Worm (Caenorhabditis elegans): Measurements from ENCODE around the gene sdz-1.

sdz-1 gene

DNA sequence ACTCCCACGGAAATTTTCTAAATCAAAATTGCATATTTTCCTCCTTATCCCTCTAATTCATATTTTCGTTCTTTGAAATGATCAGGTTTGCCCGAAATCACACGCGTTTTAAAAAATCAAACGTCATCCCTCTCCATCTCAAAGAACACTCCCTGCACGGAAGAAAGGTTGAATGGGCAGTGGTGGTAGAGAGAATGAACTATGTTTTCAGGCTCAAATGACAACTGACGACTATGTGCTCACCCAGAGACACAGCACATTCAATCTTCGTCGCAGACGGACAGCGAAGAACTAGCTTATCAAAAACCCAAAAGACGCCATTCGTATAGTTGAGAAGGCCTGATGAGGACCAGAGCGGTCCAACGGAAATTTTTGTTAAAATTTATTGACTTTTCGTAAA lies 39.6 kb upstream of the sdz-1 start (continued):
- TF ChIP-seq blmp-1 (tag; optimal IDR thresholded peaks at IDR 0.05) (no peak), unc-130 (tag; optimal IDR thresholded peaks at IDR 0.05) (no peak), swsn-7 (tag; optimal IDR thresholded peaks at IDR 0.05) (no peak), ztf-11 (tag; optimal IDR thresholded peaks at IDR 0.05) (no peak), efl-1 (optimal IDR thresholded peaks at IDR 0.05) (peak in 1 of 2 experiments; percentile 10), efl-1 (GFP tag; optimal IDR thresholded peaks at IDR 0.05 in 1 of 2) (peak; percentile 3 to 84)

DNA sequence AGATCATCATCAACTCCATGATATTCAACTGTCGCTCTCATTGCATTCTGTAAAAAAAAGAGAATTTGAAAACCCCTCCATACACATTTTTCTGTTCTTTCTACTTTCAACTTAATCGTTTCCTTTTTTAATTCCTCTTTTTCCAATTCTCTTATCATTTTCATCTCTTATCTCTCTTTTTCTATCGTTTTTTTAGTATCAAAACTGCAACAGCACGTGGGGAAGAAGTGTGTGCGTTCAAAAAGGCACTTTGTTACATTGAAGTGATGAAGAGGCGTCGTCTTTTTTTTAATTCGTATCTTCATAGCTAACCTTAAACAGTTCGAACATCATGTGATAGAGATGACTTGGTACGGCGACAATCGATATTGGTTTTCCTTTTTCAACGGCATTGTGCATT lies 39.0 kb upstream of the sdz-1 start:
- TF ChIP-seq aha-1 (tag; optimal IDR thresholded peaks at IDR 0.05) (no peak), pag-3 (tag; optimal IDR thresholded peaks at IDR 0.05; ENCODE audit: borderline replicate concordance, insufficient read depth) (no peak), dpl-1 (GFP tag; optimal IDR thresholded peaks at IDR 0.05) (peak in 2 of 3 experiments; percentile 24 to 50), elt-3 (tag; optimal IDR thresholded peaks at IDR 0.05) (peak in 5 of 6 experiments; percentile 24 to 98 (median 76)), nhr-84 (tag; optimal IDR thresholded peaks at IDR 0.05) (no peak), unc-130 (tag; optimal IDR thresholded peaks at IDR 0.05) (peak; percentile 11), lsy-2 (tag; optimal IDR thresholded peaks at IDR 0.05) (peak in 1 of 2 experiments; percentile 43), snu-23 (GFP tag; optimal IDR thresholded peaks at IDR 0.05) (peak; percentile 70), unc-86 (tag; optimal IDR thresholded peaks at IDR 0.05) (no peak), nhr-77 (tag; optimal IDR thresholded peaks at IDR 0.05) (no peak), tbx-2 (tag; optimal IDR thresholded peaks at IDR 0.05) (peak; percentile 31), nhr-19 (GFP tag; conservative IDR thresholded peaks at IDR 0.05) (peak; percentile 30; the same call in 1 of the 2 replicates), sox-4 (tag; optimal IDR thresholded peaks at IDR 0.05) (no peak), efl-1 (optimal IDR thresholded peaks at IDR 0.05) (peak in 1 of 2 experiments; percentile 39), efl-1 (GFP tag; optimal IDR thresholded peaks at IDR 0.05 in 1 of 2) (peak; percentile 23 to 93), nhr-47 (tag; optimal IDR thresholded peaks at IDR 0.05) (peak; percentile 10), mep-1 (tag; optimal IDR thresholded peaks at IDR 0.05) (peak; percentile 5), nhr-71 (tag; optimal IDR thresholded peaks at IDR 0.05) (peak; percentile 64), lin-14 (GFP tag; optimal IDR thresholded peaks at IDR 0.05) (peak; percentile 86), elt-2 (tag; optimal IDR thresholded peaks at IDR 0.05) (peak; percentile 82), nhr-20 (tag; optimal IDR thresholded peaks at IDR 0.05) (peak; percentile 72), pqm-1 (tag; optimal IDR thresholded peaks at IDR 0.05) (peak; percentile 10), mdl-1 (tag; optimal IDR thresholded peaks at IDR 0.05) (peak in 1 of 2 experiments; percentile 84), Y116A8C.19 (tag; optimal IDR thresholded peaks at IDR 0.05; ENCODE audit: borderline replicate concordance) (no peak), lin-35 (GFP tag; optimal IDR thresholded peaks at IDR 0.05) (peak in 1 of 2 experiments; percentile 77), jun-1 (tag; optimal IDR thresholded peaks at IDR 0.05) (peak; percentile 28), unc-98 (GFP tag; IDR thresholded peaks at IDR 0.05) (no peak), nhr-90 (tag; optimal IDR thresholded peaks at IDR 0.05; ENCODE audit: poor library complexity) (peak; percentile 54), nhr-85 (tag) (peak; percentile 90), blmp-1 (tag; optimal IDR thresholded peaks at IDR 0.05) (peak; percentile 74)

ce11 chrIII:8738289-8738688 lies 38.1 kb upstream of the sdz-1 start:
- TF ChIP-seq nhr-77 (tag; optimal IDR thresholded peaks at IDR 0.05) (no peak), mep-1 (tag; optimal IDR thresholded peaks at IDR 0.05) (no peak), elt-2 (tag; optimal IDR thresholded peaks at IDR 0.05) (no peak), efl-1 (optimal IDR thresholded peaks at IDR 0.05) (no peak), efl-1 (GFP tag; optimal IDR thresholded peaks at IDR 0.05 in 1 of 2) (peak in 1 of 2 experiments; percentile 91), nhr-19 (GFP tag; conservative IDR thresholded peaks at IDR 0.05) (no peak)

ce11 chrIII:8737391-8737790 lies 37.3 kb upstream of the sdz-1 start:
- no peak for TF ChIP-seq nhr-77 (tag; optimal IDR thresholded peaks at IDR 0.05)
- TF ChIP-seq efl-1 (optimal IDR thresholded peaks at IDR 0.05) = no peak
- peak in 1 of 2 experiments; percentile 46 for TF ChIP-seq efl-1 (GFP tag; optimal IDR thresholded peaks at IDR 0.05 in 1 of 2)
- TF ChIP-seq unc-98 (GFP tag; IDR thresholded peaks at IDR 0.05) = no peak
- TF ChIP-seq tlp-1 (tag; optimal IDR thresholded peaks at IDR 0.05) = no peak
- TF ChIP-seq lin-14 (GFP tag; optimal IDR thresholded peaks at IDR 0.05) = peak; percentile 33
- no peak for TF ChIP-seq nhr-84 (tag; optimal IDR thresholded peaks at IDR 0.05)
